Fruit fly (Drosophila melanogaster): ENCODE measurements around the gene CG5653.

Gene CG5653

DNA sequence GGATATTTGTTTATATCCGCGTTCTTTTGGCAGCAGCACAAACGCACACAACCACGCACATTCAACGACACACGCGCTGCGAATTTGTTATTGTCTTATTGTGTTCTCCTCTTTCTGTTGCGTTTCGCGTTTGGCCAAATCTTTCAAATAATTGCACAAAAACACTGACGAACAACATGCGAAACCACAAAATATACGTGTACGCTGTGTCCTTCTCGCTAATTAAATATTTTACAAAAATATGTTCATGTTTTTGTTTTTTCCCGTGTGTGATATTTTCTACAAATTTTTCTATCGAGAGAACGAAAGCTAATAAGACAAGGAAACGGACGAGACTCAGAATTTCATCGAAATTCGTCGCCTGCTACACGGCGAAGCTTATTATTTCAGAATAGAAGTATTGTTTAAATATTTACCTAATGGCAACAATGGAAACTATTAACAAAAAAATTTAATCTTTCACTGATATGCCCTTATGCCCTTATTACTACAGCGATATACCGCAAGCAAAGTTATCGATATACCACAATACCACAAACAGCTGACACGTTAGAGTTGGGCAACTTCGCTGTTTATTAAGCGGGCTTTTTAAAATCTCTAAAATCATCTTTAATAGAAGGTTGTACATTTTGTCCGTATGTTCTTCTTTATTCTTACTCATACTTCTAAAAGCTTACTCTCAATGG lies 12.1 kb downstream of the CG5653 start, which contains the start of the genes CG43783 and orb2 (continued):
- TF ChIP-seq Drgx (GFP tag; IDR thresholded peaks at IDR 0.05) = no peak
- no peak for TF ChIP-seq CG1024 (GFP tag; IDR thresholded peaks at IDR 0.05)
- TF ChIP-seq corto (GFP tag; optimal IDR thresholded peaks at IDR 0.05) = no peak
- no peak for TF ChIP-seq kni (GFP tag; optimal IDR thresholded peaks at IDR 0.05)
- no peak for TF ChIP-seq CG7786 (GFP tag; optimal IDR thresholded peaks at IDR 0.05)
- TF ChIP-seq CG10431 (GFP tag; optimal IDR thresholded peaks at IDR 0.05) = no peak
- TF ChIP-seq BtbVII (GFP tag; optimal IDR thresholded peaks at IDR 0.05) = no peak
- TF ChIP-seq ewg (GFP tag; optimal IDR thresholded peaks at IDR 0.05) = no peak
- no peak for TF ChIP-seq Dbx (GFP tag; IDR thresholded peaks at IDR 0.05)
- no peak for TF ChIP-seq CG2889 (GFP tag; IDR thresholded peaks at IDR 0.05)
- no peak for TF ChIP-seq TFAM (GFP tag; optimal IDR thresholded peaks at IDR 0.05)

DNA sequence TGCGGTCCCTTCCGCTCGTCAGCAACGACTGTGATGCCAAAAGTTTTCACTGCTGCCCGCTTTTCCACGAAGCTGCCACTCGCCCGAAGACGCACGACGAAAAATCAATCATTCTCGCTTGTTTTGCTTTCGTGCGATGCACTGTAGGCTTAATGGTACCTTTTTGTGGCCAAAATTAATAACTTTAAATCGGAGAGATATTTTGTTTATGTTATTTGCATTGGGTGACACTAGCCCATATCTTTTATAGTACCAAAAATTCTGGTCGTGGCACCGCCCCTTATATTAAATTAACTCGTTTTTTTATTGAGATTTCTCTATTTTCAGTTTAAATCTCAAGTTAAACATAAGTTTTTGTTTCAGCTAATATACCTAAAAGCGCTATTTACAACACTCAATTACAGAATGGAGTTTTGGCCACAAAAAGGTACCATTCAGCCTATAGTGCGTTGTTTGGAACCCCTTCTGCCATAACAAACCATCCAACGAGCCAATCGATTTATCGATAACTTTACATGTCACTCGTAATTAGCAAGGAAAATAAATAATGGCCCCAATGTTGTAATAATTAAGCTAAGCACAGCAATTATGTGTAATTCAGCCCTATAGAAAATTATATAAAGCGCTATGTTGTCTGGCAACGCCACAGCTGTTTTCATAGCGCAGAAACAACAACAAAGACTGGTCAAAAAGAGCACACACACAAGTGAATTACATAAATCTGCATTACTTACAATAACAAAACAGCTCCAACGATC lies 12.8 kb downstream of the CG5653 start:
- TF ChIP-seq ato (GFP tag; IDR thresholded peaks at IDR 0.05; ENCODE audit: partially characterized antibody) (peak; percentile 27; the same call in 1 of the 2 replicates), gsb (GFP tag; IDR thresholded peaks at IDR 0.05) (no peak), Atf3 (GFP tag; optimal IDR thresholded peaks at IDR 0.05) (no peak), CG8089 (GFP tag; optimal IDR thresholded peaks at IDR 0.05) (peak; percentile 8), HHEX (GFP tag; optimal IDR thresholded peaks at IDR 0.05) (peak; percentile 75), B-H1 (GFP tag; IDR thresholded peaks at IDR 0.05) (no peak), ftz-f1 (GFP tag; optimal IDR thresholded peaks at IDR 0.05) (no peak), C15 (GFP tag; IDR thresholded peaks at IDR 0.05) (no peak), fu2 (GFP tag; optimal IDR thresholded peaks at IDR 0.05) (no peak), peb (GFP tag; IDR thresholded peaks at IDR 0.05) (0 out of 2 replicates have a peak, but pooled peaks have one; percentile 6), Drgx (GFP tag; IDR thresholded peaks at IDR 0.05) (peak; percentile 67; the same call in 1 of the 2 replicates), crc (GFP tag; optimal IDR thresholded peaks at IDR 0.05) (peak; percentile 39), CG17612 (GFP tag; IDR thresholded peaks at IDR 0.05) (no peak), caup (GFP tag; optimal IDR thresholded peaks at IDR 0.05; ENCODE audit: severe bottlenecking) (peak; percentile 60), Hmx (GFP tag; optimal IDR thresholded peaks at IDR 0.05) (no peak), CG9437 (GFP tag; optimal IDR thresholded peaks at IDR 0.05) (peak; percentile 26), Ptx1 (GFP tag; IDR thresholded peaks at IDR 0.05) (peak; percentile 41; the same call in 1 of the 2 replicates), ase (GFP tag; IDR thresholded peaks at IDR 0.05) (no peak), pho (GFP tag; optimal IDR thresholded peaks at IDR 0.05) (no peak), nerfin-1 (tag; optimal IDR thresholded peaks at IDR 0.05) (peak; percentile 47), CG4282 (GFP tag; optimal IDR thresholded peaks at IDR 0.05) (no peak), disco-r (GFP tag; optimal IDR thresholded peaks at IDR 0.05) (peak; percentile 57), Sox100B (GFP tag; optimal IDR thresholded peaks at IDR 0.05) (peak; percentile 84), org-1 (GFP tag; optimal IDR thresholded peaks at IDR 0.05) (peak; percentile 76), CG7987 (GFP tag; optimal IDR thresholded peaks at IDR 0.05) (peak; percentile 11), CG1832 (GFP tag; optimal IDR thresholded peaks at IDR 0.05) (no peak), Ets65A (GFP tag) (peak; percentile 46), sens (GFP tag) (peak; percentile 95), gsb-n (tag; optimal IDR thresholded peaks at IDR 0.05) (peak; percentile 53), ewg (GFP tag; optimal IDR thresholded peaks at IDR 0.05) (peak; percentile 16), vnd (GFP tag; IDR thresholded peaks at IDR 0.05; ENCODE audit: partially characterized antibody) (peak; percentile 26; the same call in 1 of the 3 replicates), aop (GFP tag; IDR thresholded peaks at IDR 0.05) (no peak), chif (GFP tag; optimal IDR thresholded peaks at IDR 0.05) (peak in 1 of 2 experiments; percentile 34), CG12071 (GFP tag; optimal IDR thresholded peaks at IDR 0.05) (peak; percentile 46), Meics (GFP tag; optimal IDR thresholded peaks at IDR 0.05) (peak; percentile 76), CG11695 (GFP tag; IDR thresholded peaks at IDR 0.05) (peak; percentile 50; the same call in 1 of the 3 replicates), pb (GFP tag; optimal IDR thresholded peaks at IDR 0.05) (no peak), HmgZ (tag; optimal IDR thresholded peaks at IDR 0.05) (peak; percentile 44)
